Worm (Caenorhabditis elegans): ENCODE measurements around the gene srlf-18.

DNA sequence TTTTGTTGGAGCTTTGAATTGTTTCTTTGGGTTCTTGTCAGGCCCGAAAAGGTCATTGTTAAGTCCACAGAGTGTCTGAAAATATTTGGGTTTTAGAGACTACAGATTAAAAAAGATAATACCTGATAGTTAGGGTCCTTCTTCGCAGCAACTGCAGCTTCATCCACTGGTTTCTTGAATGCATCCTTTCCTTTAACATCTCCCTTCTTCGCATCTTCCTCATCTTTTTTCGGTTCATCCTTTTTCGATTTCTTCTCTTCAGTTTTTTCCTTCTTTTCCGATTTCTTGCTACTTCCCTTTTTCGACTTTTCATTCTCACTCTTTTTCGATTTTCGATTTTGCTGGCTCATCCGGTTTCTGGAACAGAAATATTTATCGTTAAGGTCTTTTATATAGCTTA lies 2.2 kb upstream of the srlf-18 start:
- TF ChIP-seq ces-1 (GFP tag; optimal IDR thresholded peaks at IDR 0.05) (no peak), nhr-237 (tag; optimal IDR thresholded peaks at IDR 0.05) (no peak), tbx-2 (tag; optimal IDR thresholded peaks at IDR 0.05) (no peak), egl-27 (tag; optimal IDR thresholded peaks at IDR 0.05) (no peak)

Measured in whole organism, L1 larva.